Worm (Caenorhabditis elegans): Measurements from ENCODE around the gene chil-22.

DNA sequence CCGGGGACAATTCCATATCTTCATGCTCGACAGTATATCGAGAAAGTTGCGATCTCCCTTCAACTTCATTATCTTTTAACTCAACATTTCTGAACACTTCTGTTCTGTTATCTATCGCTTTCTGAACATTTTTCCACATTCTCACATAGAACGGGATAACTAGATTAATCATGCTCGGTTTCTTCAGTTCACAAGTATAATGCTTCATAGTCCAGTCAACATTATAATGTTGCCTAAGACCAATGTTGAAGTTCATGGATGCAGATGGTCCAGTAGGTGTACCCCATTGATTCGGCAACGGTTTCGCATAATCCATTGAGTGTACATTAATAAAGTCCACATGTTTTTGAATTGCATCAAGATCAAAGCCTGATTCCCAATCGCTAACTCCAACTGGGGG is 27.1 kb downstream of the chil-22 start:
- TF ChIP-seq nhr-237 (tag; optimal IDR thresholded peaks at IDR 0.05), result no peak
- no peak for TF ChIP-seq sup-37 (GFP tag; optimal IDR thresholded peaks at IDR 0.05)
- no peak for TF ChIP-seq grh-1 (GFP tag; IDR thresholded peaks at IDR 0.05)
- TF ChIP-seq lin-39 (tag; optimal IDR thresholded peaks at IDR 0.05), result no peak
- no peak for TF ChIP-seq unc-130 (tag; optimal IDR thresholded peaks at IDR 0.05)
- TF ChIP-seq nhr-11 (tag; optimal IDR thresholded peaks at IDR 0.05), result no peak

Data from whole organism, L1 larva.